Worm (Caenorhabditis elegans) whole organism, L1 larva: ENCODE data around the gene Y38H8A.7.
"Not testable (repeated sequence)": the region's sequence is repeated elsewhere in the genome, so short reads cannot be mapped to it uniquely, and the experiment has no call there.

Experiments
- C16A3.4 ChIP-seq: fragments of 150-350 bp; optimal IDR thresholded peaks from 2 replicates; lab custom pipeline; 2014; ENCODE audit warnings: missing biosample characterization, missing genetic modification characterization
- F16B12.6 ChIP-seq: fragments of 150-350 bp; optimal IDR thresholded peaks from 2 replicates; lab custom pipeline; 2014; ENCODE audit warnings: missing biosample characterization, missing genetic modification characterization
- Y116A8C.19 ChIP-seq: sonication (generic microtip); optimal IDR thresholded peaks from 2 replicates; lab custom pipeline; 2016; ENCODE audit warnings: missing compliant biosample characterization, missing genetic modification characterization, borderline replicate concordance
- ama-1 ChIP-seq: fragments of 150-350 bp; optimal IDR thresholded peaks from 2 replicates; lab custom pipeline; 2014
- blmp-1 ChIP-seq: fragments of 150-350 bp; optimal IDR thresholded peaks from 2 replicates; lab custom pipeline; 2014; ENCODE audit warnings: missing biosample characterization, missing genetic modification characterization
- ceh-63 ChIP-seq: fragments of 200-800 bp; sonication (Bioruptor generic); optimal IDR thresholded peaks from 2 replicates; lab custom pipeline; 2018; ENCODE audit warnings: mild to moderate bottlenecking, missing genetic modification characterization, missing compliant biosample characterization
- ceh-82 ChIP-seq, 3 experiments: fragments of 150-350 bp in 1 of 3; sonication (generic microtip) in 2 of 3; optimal IDR thresholded peaks; 2 replicates each; lab custom pipeline; 2014 to 2017; ENCODE audit warnings: missing biosample characterization in 3 of 3, missing genetic modification characterization in 3 of 3
- ceh-88 ChIP-seq: fragments of 200-800 bp; sonication (Bioruptor generic); IDR thresholded peaks from 2 replicates; pipeline ENCODE4 v1.3.6; 2022; ENCODE audit warnings: missing genetic modification characterization, missing compliant biosample characterization
- dpl-1 ChIP-seq, 3 experiments: fragments of 150-350 bp in 2 of 3; sonication (generic microtip) in 1 of 3; optimal IDR thresholded peaks; 2 replicates each; lab custom pipeline; 2014 to 2017; ENCODE audit warnings: missing biosample characterization in 3 of 3, missing genetic modification characterization in 3 of 3, missing genetic modification reagents in 3 of 3
- efl-1 ChIP-seq, 4 experiments: fragments of 150-350 bp; optimal IDR thresholded peaks in 3 of 4; peaks in 1 of 4; 1 replicate in 1 of 4; 2 replicates in 3 of 4; lab custom pipeline; 2014; ENCODE audit warnings: missing biosample characterization in 2 of 4, missing genetic modification characterization in 2 of 4, missing genetic modification reagents in 2 of 4
- efl-3 ChIP-seq: fragments of 200-800 bp; sonication (Bioruptor generic); optimal IDR thresholded peaks from 2 replicates; lab custom pipeline; 2018; ENCODE audit warnings: mild to moderate bottlenecking, missing genetic modification characterization, missing compliant biosample characterization
- egl-13 ChIP-seq: sonication (generic microtip); optimal IDR thresholded peaks from 2 replicates; lab custom pipeline; 2016; ENCODE audit warnings: missing genotype, missing genetic modification reagents, missing genetic modification characterization, missing compliant biosample characterization
- egl-27 ChIP-seq, 2 experiments: fragments of 150-350 bp in 1 of 2; sonication (generic microtip); optimal IDR thresholded peaks; 3 replicates each; lab custom pipeline; 2017 to 2018; ENCODE audit warnings: missing biosample characterization in 2 of 2, missing genetic modification characterization in 2 of 2, missing genetic modification reagents in 2 of 2
- elt-2 ChIP-seq: sonication (generic microtip); optimal IDR thresholded peaks from 2 replicates; lab custom pipeline; 2016; ENCODE audit warnings: missing genetic modification characterization, mild to moderate bottlenecking, inconsistent platforms, missing compliant biosample characterization, missing genetic modification reagents
- elt-3 ChIP-seq, 6 experiments: fragments of 150-350 bp in 1 of 6; sonication (generic microtip); optimal IDR thresholded peaks; 2 replicates each; lab custom pipeline; 2017 to 2018; ENCODE audit warnings: missing biosample characterization in 6 of 6, missing genetic modification characterization in 6 of 6, inconsistent platforms in 1 of 6
- fkh-8 ChIP-seq: sonication (generic microtip); optimal IDR thresholded peaks from 2 replicates; lab custom pipeline; 2016; ENCODE audit warnings: mild to moderate bottlenecking, missing genetic modification characterization, missing compliant biosample characterization
- fos-1 ChIP-seq: fragments of 150-350 bp; optimal IDR thresholded peaks from 2 replicates; lab custom pipeline; 2014; ENCODE audit warnings: missing biosample characterization, missing genetic modification characterization
- grh-1 ChIP-seq: fragments of 200-800 bp; sonication (Bioruptor generic); IDR thresholded peaks from 2 replicates; pipeline ENCODE4 v1.3.6; 2022; ENCODE audit warnings: missing genetic modification reagents, missing genetic modification characterization, missing compliant biosample characterization
- hlh-17 ChIP-seq: fragments of 200-800 bp; sonication (Bioruptor generic); optimal IDR thresholded peaks from 2 replicates; lab custom pipeline; 2018; ENCODE audit warnings: missing genetic modification characterization, mild to moderate bottlenecking, missing compliant biosample characterization, moderate library complexity, borderline replicate concordance
- irx-1 ChIP-seq: sonication (generic microtip); optimal IDR thresholded peaks from 2 replicates; lab custom pipeline; 2016; ENCODE audit warnings: missing genetic modification characterization, missing compliant biosample characterization
- isw-1 ChIP-seq: fragments of 200-800 bp; sonication (Bioruptor generic); IDR thresholded peaks from 2 replicates; pipeline ENCODE4 v1.3.6; 2022; ENCODE audit warnings: missing genetic modification characterization, missing compliant biosample characterization
- jun-1 ChIP-seq: fragments of 150-350 bp; optimal IDR thresholded peaks from 2 replicates; lab custom pipeline; 2014; ENCODE audit warnings: missing biosample characterization, missing genetic modification reagents, missing genetic modification characterization
- lin-14 ChIP-seq: fragments of 200-800 bp; sonication (Bioruptor generic); optimal IDR thresholded peaks from 2 replicates; lab custom pipeline; 2018; ENCODE audit warnings: mild to moderate bottlenecking, missing genetic modification characterization, moderate library complexity, missing compliant biosample characterization
- lin-35 ChIP-seq, 2 experiments: fragments of 150-350 bp; optimal IDR thresholded peaks; 2 replicates each; lab custom pipeline; 2014; ENCODE audit warnings: missing biosample characterization in 2 of 2, missing genetic modification characterization in 2 of 2, missing genetic modification reagents in 2 of 2
- lir-3 ChIP-seq: sonication (generic microtip); optimal IDR thresholded peaks from 2 replicates; lab custom pipeline; 2016; ENCODE audit warnings: mild to moderate bottlenecking, missing genetic modification characterization, moderate library complexity, missing compliant biosample characterization; ENCODE audit not compliant: poor library complexity
- lsy-2 ChIP-seq, 2 experiments: fragments of 150-350 bp; optimal IDR thresholded peaks; 2 replicates each; lab custom pipeline; 2014; ENCODE audit warnings: missing biosample characterization in 2 of 2, missing genetic modification characterization in 2 of 2
- mdl-1 ChIP-seq, 2 experiments: fragments of 150-350 bp; optimal IDR thresholded peaks; 2 replicates each; lab custom pipeline; 2014 to 2017; ENCODE audit warnings: missing biosample characterization in 2 of 2, missing genetic modification characterization in 2 of 2, inconsistent platforms in 1 of 2
- mep-1 ChIP-seq: fragments of 150-350 bp; optimal IDR thresholded peaks from 2 replicates; lab custom pipeline; 2014; ENCODE audit warnings: missing biosample characterization, missing genetic modification characterization
- nhr-71 ChIP-seq: sonication (generic microtip); optimal IDR thresholded peaks from 2 replicates; lab custom pipeline; 2016; ENCODE audit warnings: mild to moderate bottlenecking, missing genetic modification characterization, moderate library complexity, missing compliant biosample characterization
- nhr-77 ChIP-seq: fragments of 150-350 bp; optimal IDR thresholded peaks from 2 replicates; lab custom pipeline; 2014; ENCODE audit warnings: missing biosample characterization, missing genetic modification characterization
- pag-3 ChIP-seq: sonication (generic microtip); optimal IDR thresholded peaks from 2 replicates; lab custom pipeline; 2017; ENCODE audit warnings: missing genetic modification characterization, mild to moderate bottlenecking, missing compliant biosample characterization, antibody characterized with exemption, borderline replicate concordance; ENCODE audit not compliant: insufficient read depth
- pax-3 ChIP-seq: fragments of 200-800 bp; sonication (Bioruptor generic); optimal IDR thresholded peaks from 2 replicates; lab custom pipeline; 2018; ENCODE audit warnings: mild to moderate bottlenecking, missing genetic modification characterization, moderate library complexity, missing compliant biosample characterization
- snpc-4 ChIP-seq: fragments of 150-350 bp; optimal IDR thresholded peaks from 2 replicates; lab custom pipeline; 2014; ENCODE audit warnings: missing biosample characterization, missing genetic modification characterization
- snu-23 ChIP-seq: sonication (generic microtip); optimal IDR thresholded peaks from 2 replicates; lab custom pipeline; 2016; ENCODE audit warnings: missing genetic modification characterization, missing compliant biosample characterization
- sox-4 ChIP-seq: sonication (generic microtip); optimal IDR thresholded peaks from 2 replicates; lab custom pipeline; 2016; ENCODE audit warnings: missing genetic modification characterization, missing compliant biosample characterization
- tlp-1 ChIP-seq: fragments of 150-350 bp; optimal IDR thresholded peaks from 2 replicates; lab custom pipeline; 2014; ENCODE audit warnings: missing biosample characterization, missing genetic modification characterization
- unc-86 ChIP-seq: sonication (generic microtip); optimal IDR thresholded peaks from 2 replicates; lab custom pipeline; 2016; ENCODE audit warnings: missing genetic modification characterization, missing compliant biosample characterization
- unc-98 ChIP-seq: fragments of 200-800 bp; sonication (Bioruptor generic); IDR thresholded peaks from 2 replicates; pipeline ENCODE4 v1.3.6; 2022; ENCODE audit warnings: missing genetic modification characterization, missing compliant biosample characterization
- vab-15 ChIP-seq: sonication (generic microtip); optimal IDR thresholded peaks from 2 replicates; lab custom pipeline; 2017; ENCODE audit warnings: missing genotype, mild to moderate bottlenecking, missing genetic modification characterization, missing compliant biosample characterization
- ztf-4 ChIP-seq: fragments of 150-350 bp; optimal IDR thresholded peaks from 2 replicates; lab custom pipeline; 2014; ENCODE audit warnings: missing biosample characterization, missing genetic modification characterization

Y38H8A.7 gene

ce11 chrIV:13455200-13455599, at the start of gene Y38H8A.7:
Y38H8A.7 (plus strand) TSS chrIV:13455500.
- TF ChIP-seq ztf-4 (tag; lab: Kevin White, UChicago); lin-14 (GFP tag; lab: Kevin White, UChicago); egl-27 (tag; optimal IDR thresholded peaks at IDR 0.05; lab: Kevin White, UChicago): not testable (repeated sequence)

ce11 chrIV:13408018-13408417, 47.3 kb upstream of the Y38H8A.7 start, which contains the start of gene Y62E10A.19:
Y62E10A.19 (minus strand) TSS chrIV:13408306.
- TF ChIP-seq blmp-1 (tag; lab: Kevin White, UChicago) (peak; percentile 80), egl-13 (tag; lab: Kevin White, UChicago) (no peak)

- TF ChIP-seq pax-3 (tag; lab: Kevin White, UChicago): no peak
- peak; percentile 13 to 37 for TF ChIP-seq lin-35 (GFP tag; optimal IDR thresholded peaks at IDR 0.05; lab: Kevin White, UChicago)
- TF ChIP-seq C16A3.4: no peak
- TF ChIP-seq ceh-88 (GFP tag; lab: Robert Waterston, UW): no peak
- TF ChIP-seq grh-1 (GFP tag; lab: Robert Waterston, UW): 0 out of 2 replicates have a peak, but pooled peaks have one; percentile 29
- TF ChIP-seq elt-3 (tag; optimal IDR thresholded peaks at IDR 0.05; lab: Kevin White, UChicago): no peak
- no peak for TF ChIP-seq egl-13 (tag; lab: Kevin White, UChicago)
- peak; percentile 11 for TF ChIP-seq blmp-1 (tag; lab: Kevin White, UChicago)
- peak; percentile 27 for TF ChIP-seq snu-23 (GFP tag; lab: Kevin White, UChicago)
- TF ChIP-seq nhr-77 (tag; lab: Kevin White, UChicago): no peak
- TF ChIP-seq mdl-1 (tag; optimal IDR thresholded peaks at IDR 0.05; lab: Kevin White, UChicago): peak in 1 of 2 experiments; percentile 59
- TF ChIP-seq tlp-1 (tag; lab: Kevin White, UChicago): no peak
- no peak for TF ChIP-seq fos-1
- no peak for TF ChIP-seq fkh-8 (tag; lab: Kevin White, UChicago)
- TF ChIP-seq dpl-1 (GFP tag; optimal IDR thresholded peaks at IDR 0.05; lab: Kevin White, UChicago): peak in 1 of 3 experiments; percentile 19
- TF ChIP-seq Y116A8C.19 (tag; lab: Kevin White, UChicago): no peak
- TF ChIP-seq unc-86: no peak
- no peak for TF ChIP-seq lir-3
These were observed 42.4 kb upstream of the Y38H8A.7 start, which contains the start of gene gcl-1 for ce11 chrIV:13412845-13413383. gcl-1 (minus strand) TSS chrIV:13412895.

ce11 chrIV:13415739-13416271, 39.5 kb upstream of the Y38H8A.7 start, which contains the start of the genes pik-1 and aptf-2:
pik-1 (plus strand) TSS chrIV:13416041.
aptf-2 (minus strand) TSS chrIV:13416051.
- TF ChIP-seq unc-98 (GFP tag; lab: Robert Waterston, UW) (no peak), dpl-1 (GFP tag; optimal IDR thresholded peaks at IDR 0.05; lab: Kevin White, UChicago) (peak in 1 of 3 experiments; percentile 31), nhr-77 (tag; lab: Kevin White, UChicago) (no peak), snpc-4 (tag; lab: Kevin White, UChicago) (no peak), ceh-88 (GFP tag; lab: Robert Waterston, UW) (no peak), jun-1 (tag; lab: Kevin White, UChicago) (no peak), efl-3 (GFP tag; lab: Kevin White, UChicago) (no peak), lin-14 (GFP tag; lab: Kevin White, UChicago) (no peak), lsy-2 (tag; optimal IDR thresholded peaks at IDR 0.05; lab: Kevin White, UChicago) (peak in 1 of 2 experiments; percentile 26), egl-13 (tag; lab: Kevin White, UChicago) (no peak), pag-3 (tag; lab: Kevin White, UChicago) (no peak), ceh-82 (tag; optimal IDR thresholded peaks at IDR 0.05; lab: Kevin White, UChicago) (no peak), sox-4 (tag; lab: Kevin White, UChicago) (no peak), ama-1 (lab: Kevin White, UChicago) (no peak), elt-3 (tag; optimal IDR thresholded peaks at IDR 0.05; lab: Kevin White, UChicago) (no peak), elt-2 (tag; lab: Kevin White, UChicago) (no peak), efl-1 (optimal IDR thresholded peaks at IDR 0.05; lab: Kevin White, UChicago) (no peak), efl-1 (GFP tag; optimal IDR thresholded peaks at IDR 0.05 in 1 of 2; lab: Kevin White, UChicago) (peak in 1 of 2 experiments; percentile 5), isw-1 (GFP tag; lab: Robert Waterston, UW) (no peak), mep-1 (tag; lab: Kevin White, UChicago) (peak; percentile 32), vab-15 (no peak), hlh-17 (GFP tag; lab: Kevin White, UChicago) (no peak), blmp-1 (tag; lab: Kevin White, UChicago) (peak; percentile 27), grh-1 (GFP tag; lab: Robert Waterston, UW) (no peak), ceh-63 (no peak), irx-1 (tag; lab: Kevin White, UChicago) (no peak), pax-3 (tag; lab: Kevin White, UChicago) (no peak), nhr-71 (tag; lab: Kevin White, UChicago) (no peak), F16B12.6 (tag; lab: Kevin White, UChicago) (no peak), lin-35 (GFP tag; optimal IDR thresholded peaks at IDR 0.05; lab: Kevin White, UChicago) (peak in 1 of 2 experiments; percentile 24), tlp-1 (tag; lab: Kevin White, UChicago) (no peak)
